Worm (Caenorhabditis elegans) whole organism, L3 larva: ENCODE results near the gene F58B4.5.

Source experiments
- R02D3.7 ChIP-seq: fragments of 150-350 bp; optimal IDR thresholded peaks from 2 replicates; lab custom pipeline; 2014; ENCODE audit warnings: missing biosample characterization, missing genetic modification characterization
- eor-1 ChIP-seq, 2 experiments: fragments of 150-350 bp; optimal IDR thresholded peaks; 2 replicates each; lab custom pipeline; 2014 to 2018; ENCODE audit warnings: missing biosample characterization in 2 of 2, missing genetic modification characterization in 2 of 2
- fkh-10 ChIP-seq: sonication (generic microtip); optimal IDR thresholded peaks from 2 replicates; lab custom pipeline; 2017; ENCODE audit warnings: missing biosample characterization, missing genetic modification reagents, missing genetic modification characterization
- nhr-28 ChIP-seq: fragments of 150-350 bp; optimal IDR thresholded peaks from 2 replicates; lab custom pipeline; 2014; ENCODE audit warnings: missing biosample characterization, missing genetic modification characterization
- snpc-4 ChIP-seq: fragments of 150-350 bp; optimal IDR thresholded peaks from 2 replicates; lab custom pipeline; 2014; ENCODE audit warnings: missing biosample characterization, missing genetic modification characterization
- unc-62 ChIP-seq: fragments of 150-350 bp; sonication (generic microtip); optimal IDR thresholded peaks from 4 replicates; lab custom pipeline; 2014; ENCODE audit warnings: missing biosample characterization, missing genetic modification reagents, missing genetic modification characterization

DNA sequence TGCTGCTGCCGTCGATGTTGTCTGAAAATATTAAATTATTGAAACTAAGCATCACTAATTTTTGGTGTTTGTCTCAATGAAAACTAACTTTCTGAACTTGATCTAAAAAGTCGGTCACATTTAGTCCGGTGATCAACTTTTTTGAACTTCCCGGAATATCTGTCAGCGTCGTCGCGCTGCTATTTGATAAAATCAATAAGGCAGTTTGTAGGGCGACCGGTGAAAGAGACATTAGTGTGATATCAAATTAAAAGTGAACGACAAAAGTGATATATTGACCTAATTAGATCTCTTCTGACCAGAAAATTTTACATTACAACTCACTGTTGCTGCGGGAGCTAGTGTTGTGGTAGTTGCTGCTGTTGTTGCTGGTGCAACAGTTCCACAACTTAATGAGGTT is 38.4 kb downstream of the F58B4.5 start:
- TF ChIP-seq nhr-28 (tag; lab: Kevin White, UChicago) (no peak), unc-62 (GFP tag; lab: Kevin White, UChicago) (no peak), eor-1 (tag; optimal IDR thresholded peaks at IDR 0.05; lab: Kevin White, UChicago) (no peak), R02D3.7 (no peak), snpc-4 (no peak), fkh-10 (GFP tag; lab: Kevin White, UChicago) (no peak)
